Worm (Caenorhabditis elegans) whole organism, L3 larva: ENCODE results near the gene F11D11.4.

Experiments used
- aly-2 ChIP-seq: fragments of 150-350 bp; optimal IDR thresholded peaks from 2 replicates; lab custom pipeline; 2014; ENCODE audit warnings: missing biosample characterization, missing genetic modification characterization
- ceh-16 ChIP-seq: sonication (generic microtip); optimal IDR thresholded peaks from 2 replicates; lab custom pipeline; 2017; ENCODE audit warnings: missing biosample characterization, missing genetic modification characterization
- ceh-82 ChIP-seq: fragments of 150-350 bp; optimal IDR thresholded peaks from 2 replicates; lab custom pipeline; 2014; ENCODE audit warnings: missing biosample characterization, missing genetic modification characterization
- egl-27 ChIP-seq: sonication (generic microtip); optimal IDR thresholded peaks from 4 replicates; lab custom pipeline; 2017; ENCODE audit warnings: missing biosample characterization, missing genetic modification reagents, missing genetic modification characterization
- elt-3 ChIP-seq, 3 experiments: fragments of 150-350 bp in 1 of 3; sonication (generic microtip) in 2 of 3; optimal IDR thresholded peaks; 2 replicates in 2 of 3; 4 replicates in 1 of 3; lab custom pipeline; 2014 to 2017; ENCODE audit warnings: missing biosample characterization in 3 of 3, missing genetic modification characterization in 3 of 3
- fkh-2 ChIP-seq: fragments of 150-350 bp; optimal IDR thresholded peaks from 2 replicates; lab custom pipeline; 2014; ENCODE audit warnings: missing biosample characterization, missing genetic modification reagents, missing genetic modification characterization
- nhr-28 ChIP-seq: fragments of 150-350 bp; optimal IDR thresholded peaks from 2 replicates; lab custom pipeline; 2014; ENCODE audit warnings: missing biosample characterization, missing genetic modification characterization
- nhr-76 ChIP-seq: fragments of 150-350 bp; sonication (generic microtip); optimal IDR thresholded peaks from 5 replicates; lab custom pipeline; 2014; ENCODE audit warnings: missing biosample characterization, missing genetic modification characterization

ce11 chrV:18803260-18803659 is 42.1 kb downstream of the F11D11.4 start, which contains the start of gene C54E10.10:
- TF ChIP-seq nhr-28, result no peak
- TF ChIP-seq nhr-76 (tag; lab: Kevin White, UChicago), result no peak
- no peak for TF ChIP-seq ceh-16
- no peak for TF ChIP-seq aly-2
- TF ChIP-seq elt-3 (tag; optimal IDR thresholded peaks at IDR 0.05; lab: Kevin White, UChicago), result no peak
- TF ChIP-seq egl-27 (tag; lab: Kevin White, UChicago), result no peak
- TF ChIP-seq fkh-2 (tag; lab: Kevin White, UChicago), result no peak
- TF ChIP-seq ceh-82 (tag; lab: Kevin White, UChicago), result no peak
